Worm (Caenorhabditis elegans) whole organism, early embryonic: ENCODE results near the gene unc-130.

Experiments
- B0310.2 ChIP-seq: sonication (generic microtip); optimal IDR thresholded peaks from 2 replicates; lab custom pipeline; 2016; ENCODE audit warnings: mild to moderate bottlenecking, missing genetic modification characterization, missing compliant biosample characterization
- ama-1 ChIP-seq: fragments of 150-350 bp; optimal IDR thresholded peaks from 2 replicates; lab custom pipeline; 2014
- ceh-36 ChIP-seq: sonication (generic microtip); optimal IDR thresholded peaks from 2 replicates; lab custom pipeline; 2016; ENCODE audit warnings: missing genetic modification characterization, inconsistent platforms, missing compliant biosample characterization
- ets-7 ChIP-seq: sonication (generic microtip); optimal IDR thresholded peaks from 2 replicates; lab custom pipeline; 2016; ENCODE audit warnings: missing genotype, missing genetic modification characterization, missing compliant biosample characterization
- flt-1 ChIP-seq: fragments of 200-800 bp; sonication (Bioruptor generic); IDR thresholded peaks from 2 replicates; pipeline ENCODE4 v1.3.6; 2022; ENCODE audit warnings: missing genetic modification characterization, missing compliant biosample characterization
- hmbx-1 ChIP-seq: sonication (generic microtip); optimal IDR thresholded peaks from 2 replicates; lab custom pipeline; 2016; ENCODE audit warnings: mild to moderate bottlenecking, missing genetic modification characterization, missing compliant biosample characterization
- hmg-4 ChIP-seq: fragments of 200-800 bp; sonication (Bioruptor generic); optimal IDR thresholded peaks from 2 replicates; lab custom pipeline; 2018; ENCODE audit warnings: mild to moderate bottlenecking, missing genetic modification characterization, missing compliant biosample characterization
- hnd-1 ChIP-seq: sonication (generic microtip); optimal IDR thresholded peaks from 2 replicates; lab custom pipeline; 2016; ENCODE audit warnings: missing genetic modification characterization, missing compliant biosample characterization
- pes-1 ChIP-seq: fragments of 200-800 bp; sonication (Bioruptor generic); IDR thresholded peaks from 2 replicates; pipeline ENCODE4 v1.3.6; 2022; ENCODE audit warnings: missing genetic modification reagents, missing genetic modification characterization, missing compliant biosample characterization
- scrt-1 ChIP-seq: fragments of 200-800 bp; sonication (Bioruptor generic); IDR thresholded peaks from 2 replicates; pipeline ENCODE4 v1.3.6; 2022; ENCODE audit warnings: missing genetic modification characterization, missing compliant biosample characterization
- sea-1 ChIP-seq: fragments of 200-800 bp; sonication (Bioruptor generic); conservative IDR thresholded peaks from 2 replicates; pipeline ENCODE4 v1.3.6; 2022; ENCODE audit warnings: missing genetic modification characterization, missing compliant biosample characterization
- tbx-37 ChIP-seq: fragments of 200-800 bp; sonication (Bioruptor generic); conservative IDR thresholded peaks from 2 replicates; pipeline ENCODE4 v1.3.6; 2022; ENCODE audit warnings: missing genetic modification reagents, missing genetic modification characterization, missing compliant biosample characterization
- tra-4 ChIP-seq: sonication (generic microtip); optimal IDR thresholded peaks from 2 replicates; lab custom pipeline; 2017; ENCODE audit warnings: missing genetic modification characterization, missing compliant biosample characterization

DNA sequence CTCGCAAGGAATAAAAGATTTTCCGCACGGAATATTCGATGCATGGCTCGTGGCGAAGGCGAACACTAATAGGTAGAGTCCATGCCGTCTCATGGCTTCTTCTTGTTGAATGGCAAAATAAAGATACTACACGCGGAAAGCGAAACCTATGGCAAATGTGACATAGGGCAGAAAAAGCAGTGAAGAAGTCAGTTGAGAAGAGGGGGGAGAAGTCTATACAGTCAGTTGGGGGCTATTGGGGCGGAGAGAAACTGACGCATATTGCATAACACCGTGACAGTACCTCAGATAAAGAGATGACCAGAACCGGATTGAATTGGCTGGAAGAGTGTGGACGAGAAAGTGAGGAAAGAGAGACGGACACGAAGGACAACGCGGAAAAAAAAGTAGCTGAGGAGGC is 34.4 kb upstream of the unc-130 start, which contains the start of gene T06D8.10:
- TF ChIP-seq hnd-1 (tag; lab: Kevin White, UChicago) (no peak), hmg-4 (GFP tag; lab: Kevin White, UChicago) (no peak), tbx-37 (GFP tag; lab: Robert Waterston, UW) (no peak), sea-1 (GFP tag; lab: Robert Waterston, UW) (no peak), B0310.2 (tag; lab: Kevin White, UChicago) (no peak), ama-1 (lab: Kevin White, UChicago) (no peak), tra-4 (no peak), ets-7 (no peak), flt-1 (GFP tag; lab: Robert Waterston, UW) (no peak), scrt-1 (GFP tag; lab: Robert Waterston, UW) (no peak), hmbx-1 (tag; lab: Kevin White, UChicago) (no peak), pes-1 (GFP tag; lab: Robert Waterston, UW) (no peak), ceh-36 (tag; lab: Kevin White, UChicago) (no peak)
